Worm (Caenorhabditis elegans) whole organism, L4 larva: Measurements from ENCODE around the gene Y56A3A.28.

Experiments used
- lin-38 ChIP-seq: fragments of 200-800 bp; sonication (Bioruptor generic); IDR thresholded peaks from 2 replicates; pipeline ENCODE4 v1.3.6; 2022; ENCODE audit warnings: missing genetic modification reagents, missing genetic modification characterization, missing compliant biosample characterization
- unc-39 ChIP-seq: sonication (generic microtip); optimal IDR thresholded peaks from 2 replicates; lab custom pipeline; 2017; ENCODE audit warnings: missing biosample characterization, missing genetic modification characterization
- ztf-11 ChIP-seq: fragments of 150-350 bp; optimal IDR thresholded peaks from 2 replicates; lab custom pipeline; 2014; ENCODE audit warnings: missing biosample characterization, missing genetic modification characterization

- no peak for TF ChIP-seq lin-38 (GFP tag; lab: Robert Waterston, UW)
- no peak for TF ChIP-seq unc-39 (tag; lab: Kevin White, UChicago)
- TF ChIP-seq ztf-11 (tag; lab: Kevin White, UChicago) = no peak
Measured at ce11 chrIII:12020074-12020602, 49.0 kb upstream of the Y56A3A.28 start, which contains the start of gene brp-1.
